Fruit fly (Drosophila melanogaster): ENCODE measurements around the gene CG43867.

The CG43867 gene

dm6 chrX:758892-759621, 168.7 kb downstream of the CG43867 start, which contains the start of gene CG5273 (continued):
- TF ChIP-seq dsx (GFP tag; optimal IDR thresholded peaks at IDR 0.05; ENCODE audit: poor library complexity, severe bottlenecking) (no peak), spab (GFP tag; optimal IDR thresholded peaks at IDR 0.05) (no peak), Sox15 (GFP tag; optimal IDR thresholded peaks at IDR 0.05) (no peak), esn (GFP tag; optimal IDR thresholded peaks at IDR 0.05) (peak; percentile 42), CG7368 (GFP tag; optimal IDR thresholded peaks at IDR 0.05) (no peak), svp (GFP tag) (peak; percentile 90), fd85E (GFP tag; optimal IDR thresholded peaks at IDR 0.05) (no peak), vri (GFP tag; optimal IDR thresholded peaks at IDR 0.05) (peak; percentile 55), CG6276 (GFP tag; optimal IDR thresholded peaks at IDR 0.05) (no peak), Hr38 (GFP tag; optimal IDR thresholded peaks at IDR 0.05) (no peak), Sox102F (GFP tag; optimal IDR thresholded peaks at IDR 0.05) (peak; percentile 28), Eip75B (GFP tag; optimal IDR thresholded peaks at IDR 0.05) (peak; percentile 1), acj6 (GFP tag; optimal IDR thresholded peaks at IDR 0.05) (no peak)
